Worm (Caenorhabditis elegans) whole organism, L1 larva: ENCODE measurements around the gene umps-1.
A peak's percentile ranks its signal among the peaks of the same experiment; 100 is the strongest.

Experiments
- C04F5.9 ChIP-seq: sonication (generic microtip); optimal IDR thresholded peaks from 2 replicates; lab custom pipeline; 2016; ENCODE audit warnings: missing genetic modification characterization, missing compliant biosample characterization
- C34B4.2 ChIP-seq: sonication (generic microtip); optimal IDR thresholded peaks from 2 replicates; lab custom pipeline; 2017; ENCODE audit warnings: mild to moderate bottlenecking, missing genetic modification characterization, missing compliant biosample characterization
- aly-2 ChIP-seq: fragments of 150-350 bp; optimal IDR thresholded peaks from 2 replicates; lab custom pipeline; 2014; ENCODE audit warnings: missing biosample characterization, missing genetic modification characterization
- blmp-1 ChIP-seq: fragments of 150-350 bp; optimal IDR thresholded peaks from 2 replicates; lab custom pipeline; 2014; ENCODE audit warnings: missing biosample characterization, missing genetic modification characterization
- ceh-63 ChIP-seq: fragments of 200-800 bp; sonication (Bioruptor generic); optimal IDR thresholded peaks from 2 replicates; lab custom pipeline; 2018; ENCODE audit warnings: mild to moderate bottlenecking, missing genetic modification characterization, missing compliant biosample characterization
- ceh-82 ChIP-seq, 3 experiments: fragments of 150-350 bp in 1 of 3; sonication (generic microtip) in 2 of 3; optimal IDR thresholded peaks; 2 replicates each; lab custom pipeline; 2014 to 2017; ENCODE audit warnings: missing biosample characterization in 3 of 3, missing genetic modification characterization in 3 of 3
- ceh-88 ChIP-seq: fragments of 200-800 bp; sonication (Bioruptor generic); IDR thresholded peaks from 2 replicates; pipeline ENCODE4 v1.3.6; 2022; ENCODE audit warnings: missing genetic modification characterization, missing compliant biosample characterization
- ces-1 ChIP-seq: fragments of 150-350 bp; optimal IDR thresholded peaks from 2 replicates; lab custom pipeline; 2014; ENCODE audit warnings: missing biosample characterization, missing genetic modification reagents, missing genetic modification characterization
- dpl-1 ChIP-seq, 3 experiments: fragments of 150-350 bp in 2 of 3; sonication (generic microtip) in 1 of 3; optimal IDR thresholded peaks; 2 replicates each; lab custom pipeline; 2014 to 2017; ENCODE audit warnings: missing biosample characterization in 3 of 3, missing genetic modification characterization in 3 of 3, missing genetic modification reagents in 3 of 3
- efl-1 ChIP-seq, 4 experiments: fragments of 150-350 bp; optimal IDR thresholded peaks in 3 of 4; peaks in 1 of 4; 1 replicate in 1 of 4; 2 replicates in 3 of 4; lab custom pipeline; 2014; ENCODE audit warnings: missing biosample characterization in 2 of 4, missing genetic modification characterization in 2 of 4, missing genetic modification reagents in 2 of 4
- egl-27 ChIP-seq, 2 experiments: fragments of 150-350 bp in 1 of 2; sonication (generic microtip); optimal IDR thresholded peaks; 3 replicates each; lab custom pipeline; 2017 to 2018; ENCODE audit warnings: missing biosample characterization in 2 of 2, missing genetic modification characterization in 2 of 2, missing genetic modification reagents in 2 of 2
- elt-2 ChIP-seq: sonication (generic microtip); optimal IDR thresholded peaks from 2 replicates; lab custom pipeline; 2016; ENCODE audit warnings: missing genetic modification characterization, mild to moderate bottlenecking, inconsistent platforms, missing compliant biosample characterization, missing genetic modification reagents
- elt-3 ChIP-seq, 6 experiments: fragments of 150-350 bp in 1 of 6; sonication (generic microtip); optimal IDR thresholded peaks; 2 replicates each; lab custom pipeline; 2017 to 2018; ENCODE audit warnings: missing biosample characterization in 6 of 6, missing genetic modification characterization in 6 of 6, inconsistent platforms in 1 of 6
- ets-5 ChIP-seq: fragments of 200-800 bp; sonication (Bioruptor generic); IDR thresholded peaks from 2 replicates; pipeline ENCODE4 v1.3.6; 2022; ENCODE audit warnings: missing genetic modification characterization, missing compliant biosample characterization
- fkh-10 ChIP-seq: sonication (generic microtip); optimal IDR thresholded peaks from 2 replicates; lab custom pipeline; 2017; ENCODE audit warnings: missing biosample characterization, missing genetic modification reagents, missing genetic modification characterization
- fkh-4 ChIP-seq: sonication (generic microtip); optimal IDR thresholded peaks from 2 replicates; lab custom pipeline; 2016; ENCODE audit warnings: missing compliant biosample characterization, missing genetic modification characterization, borderline replicate concordance
- fkh-8 ChIP-seq: sonication (generic microtip); optimal IDR thresholded peaks from 2 replicates; lab custom pipeline; 2016; ENCODE audit warnings: mild to moderate bottlenecking, missing genetic modification characterization, missing compliant biosample characterization
- fos-1 ChIP-seq: fragments of 150-350 bp; optimal IDR thresholded peaks from 2 replicates; lab custom pipeline; 2014; ENCODE audit warnings: missing biosample characterization, missing genetic modification characterization
- grh-1 ChIP-seq: fragments of 200-800 bp; sonication (Bioruptor generic); IDR thresholded peaks from 2 replicates; pipeline ENCODE4 v1.3.6; 2022; ENCODE audit warnings: missing genetic modification reagents, missing genetic modification characterization, missing compliant biosample characterization
- hlh-17 ChIP-seq: fragments of 200-800 bp; sonication (Bioruptor generic); optimal IDR thresholded peaks from 2 replicates; lab custom pipeline; 2018; ENCODE audit warnings: missing genetic modification characterization, mild to moderate bottlenecking, missing compliant biosample characterization, moderate library complexity, borderline replicate concordance
- isw-1 ChIP-seq: fragments of 200-800 bp; sonication (Bioruptor generic); IDR thresholded peaks from 2 replicates; pipeline ENCODE4 v1.3.6; 2022; ENCODE audit warnings: missing genetic modification characterization, missing compliant biosample characterization
- lin-14 ChIP-seq: fragments of 200-800 bp; sonication (Bioruptor generic); optimal IDR thresholded peaks from 2 replicates; lab custom pipeline; 2018; ENCODE audit warnings: mild to moderate bottlenecking, missing genetic modification characterization, moderate library complexity, missing compliant biosample characterization
- lin-35 ChIP-seq, 2 experiments: fragments of 150-350 bp; optimal IDR thresholded peaks; 2 replicates each; lab custom pipeline; 2014; ENCODE audit warnings: missing biosample characterization in 2 of 2, missing genetic modification characterization in 2 of 2, missing genetic modification reagents in 2 of 2
- lsy-2 ChIP-seq, 2 experiments: fragments of 150-350 bp; optimal IDR thresholded peaks; 2 replicates each; lab custom pipeline; 2014; ENCODE audit warnings: missing biosample characterization in 2 of 2, missing genetic modification characterization in 2 of 2
- mdl-1 ChIP-seq, 2 experiments: fragments of 150-350 bp; optimal IDR thresholded peaks; 2 replicates each; lab custom pipeline; 2014 to 2017; ENCODE audit warnings: missing biosample characterization in 2 of 2, missing genetic modification characterization in 2 of 2, inconsistent platforms in 1 of 2
- nhr-11 ChIP-seq: fragments of 150-350 bp; optimal IDR thresholded peaks from 2 replicates; lab custom pipeline; 2014; ENCODE audit warnings: missing biosample characterization, missing genetic modification characterization
- nhr-12 ChIP-seq: sonication (generic microtip); optimal IDR thresholded peaks from 2 replicates; lab custom pipeline; 2017; ENCODE audit warnings: missing biosample characterization, missing genetic modification characterization
- nhr-237 ChIP-seq: fragments of 150-350 bp; optimal IDR thresholded peaks from 2 replicates; lab custom pipeline; 2014; ENCODE audit warnings: missing biosample characterization, missing genetic modification characterization
- nhr-47 ChIP-seq: sonication (generic microtip); optimal IDR thresholded peaks from 2 replicates; lab custom pipeline; 2016; ENCODE audit warnings: mild to moderate bottlenecking, missing genetic modification characterization, moderate library complexity, missing compliant biosample characterization
- nhr-71 ChIP-seq: sonication (generic microtip); optimal IDR thresholded peaks from 2 replicates; lab custom pipeline; 2016; ENCODE audit warnings: mild to moderate bottlenecking, missing genetic modification characterization, moderate library complexity, missing compliant biosample characterization
- nhr-76 ChIP-seq: sonication (generic microtip); optimal IDR thresholded peaks from 2 replicates; lab custom pipeline; 2017; ENCODE audit warnings: missing biosample characterization, missing genetic modification characterization
- nhr-77 ChIP-seq: fragments of 150-350 bp; optimal IDR thresholded peaks from 2 replicates; lab custom pipeline; 2014; ENCODE audit warnings: missing biosample characterization, missing genetic modification characterization
- pqm-1 ChIP-seq: sonication (generic microtip); optimal IDR thresholded peaks from 3 replicates; lab custom pipeline; 2017; ENCODE audit warnings: missing biosample characterization, missing genetic modification characterization
- rnt-1 ChIP-seq: sonication (generic microtip); optimal IDR thresholded peaks from 2 replicates; lab custom pipeline; 2016; ENCODE audit warnings: mild to moderate bottlenecking, missing genetic modification characterization, moderate library complexity, missing compliant biosample characterization
- snu-23 ChIP-seq: sonication (generic microtip); optimal IDR thresholded peaks from 2 replicates; lab custom pipeline; 2016; ENCODE audit warnings: missing genetic modification characterization, missing compliant biosample characterization
- sox-4 ChIP-seq: sonication (generic microtip); optimal IDR thresholded peaks from 2 replicates; lab custom pipeline; 2016; ENCODE audit warnings: missing genetic modification characterization, missing compliant biosample characterization
- sptf-1 ChIP-seq: fragments of 150-350 bp; optimal IDR thresholded peaks from 2 replicates; lab custom pipeline; 2014; ENCODE audit warnings: missing biosample characterization, missing genetic modification characterization
- tbx-2 ChIP-seq: sonication (generic microtip); optimal IDR thresholded peaks from 2 replicates; lab custom pipeline; 2016; ENCODE audit warnings: missing genetic modification characterization, missing compliant biosample characterization
- unc-130 ChIP-seq: fragments of 150-350 bp; optimal IDR thresholded peaks from 2 replicates; lab custom pipeline; 2017; ENCODE audit warnings: missing biosample characterization, missing genetic modification characterization, inconsistent platforms
- unc-30 ChIP-seq: sonication (generic microtip); optimal IDR thresholded peaks from 2 replicates; lab custom pipeline; 2017; ENCODE audit warnings: missing biosample characterization, missing genetic modification characterization
- unc-86 ChIP-seq: sonication (generic microtip); optimal IDR thresholded peaks from 2 replicates; lab custom pipeline; 2016; ENCODE audit warnings: missing genetic modification characterization, missing compliant biosample characterization
- vab-15 ChIP-seq: sonication (generic microtip); optimal IDR thresholded peaks from 2 replicates; lab custom pipeline; 2017; ENCODE audit warnings: missing genotype, mild to moderate bottlenecking, missing genetic modification characterization, missing compliant biosample characterization
- xbp-1 ChIP-seq: sonication (generic microtip); optimal IDR thresholded peaks from 2 replicates; lab custom pipeline; 2016; ENCODE audit warnings: missing genetic modification characterization, missing compliant biosample characterization
- zip-4 ChIP-seq: fragments of 200-800 bp; sonication (Bioruptor generic); optimal IDR thresholded peaks from 2 replicates; lab custom pipeline; 2018; ENCODE audit warnings: mild to moderate bottlenecking, missing genetic modification characterization, moderate library complexity, missing compliant biosample characterization
- ztf-11 ChIP-seq, 2 experiments: sonication (generic microtip); optimal IDR thresholded peaks; 2 replicates each; lab custom pipeline; 2016 to 2017; ENCODE audit warnings: missing genetic modification characterization in 2 of 2, missing biosample characterization in 1 of 2, missing compliant biosample characterization in 1 of 2

The umps-1 gene

DNA sequence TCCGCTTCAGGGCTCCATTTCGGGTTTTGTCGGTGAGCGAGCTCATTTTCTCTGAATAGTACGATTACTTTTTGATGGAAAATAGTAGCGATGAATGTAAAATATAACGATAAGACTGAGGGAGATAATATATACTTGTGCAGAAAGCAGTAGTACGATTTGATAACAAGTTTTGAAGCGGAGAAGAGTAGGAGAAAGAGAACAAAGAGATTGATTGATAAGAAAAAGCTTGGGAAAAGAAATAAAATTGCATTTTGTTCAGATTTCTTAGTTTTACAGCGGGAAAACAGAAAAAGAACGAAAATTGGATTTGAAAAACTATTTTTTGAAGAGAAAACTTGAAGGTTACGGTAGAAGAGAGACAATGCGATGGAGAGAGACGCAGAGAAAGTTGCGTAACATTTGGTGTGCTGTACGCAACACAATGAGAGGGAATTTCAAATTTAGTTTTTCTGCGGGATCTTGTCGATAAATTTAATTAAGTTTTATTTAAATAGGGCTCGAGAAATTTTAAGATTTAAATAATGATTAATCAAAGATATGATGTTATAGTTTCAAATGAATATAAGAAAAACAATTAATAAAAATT lies at the start of gene umps-1 (continued):
- TF ChIP-seq ces-1 (GFP tag; lab: Kevin White, UChicago) (no peak), egl-27 (tag; optimal IDR thresholded peaks at IDR 0.05; lab: Kevin White, UChicago) (no peak), C04F5.9 (tag; lab: Kevin White, UChicago) (peak; percentile 76), ceh-88 (no peak), nhr-237 (peak; percentile 58), nhr-77 (peak; percentile 70), nhr-47 (tag; lab: Kevin White, UChicago) (peak; percentile 84), fkh-4 (tag; lab: Kevin White, UChicago) (no peak), ceh-82 (tag; optimal IDR thresholded peaks at IDR 0.05; lab: Kevin White, UChicago) (peak; percentile 31 to 62 (median 48)), fkh-10 (no peak), xbp-1 (peak; percentile 76), blmp-1 (peak; percentile 81), zip-4 (GFP tag; lab: Kevin White, UChicago) (peak; percentile 64), ets-5 (GFP tag; lab: Robert Waterston, UW) (no peak), dpl-1 (GFP tag; optimal IDR thresholded peaks at IDR 0.05; lab: Kevin White, UChicago) (peak; percentile 97 to 99 (median 98)), nhr-11 (tag; lab: Kevin White, UChicago) (no peak), tbx-2 (tag; lab: Kevin White, UChicago) (peak; percentile 82), isw-1 (GFP tag; lab: Robert Waterston, UW) (peak; percentile 56), nhr-76 (tag; lab: Kevin White, UChicago) (no peak), fkh-8 (tag; lab: Kevin White, UChicago) (no peak), aly-2 (peak; percentile 72), elt-2 (tag; lab: Kevin White, UChicago) (peak; percentile 31), grh-1 (GFP tag; lab: Robert Waterston, UW) (peak; percentile 68), lin-14 (GFP tag; lab: Kevin White, UChicago) (no peak), sox-4 (tag; lab: Kevin White, UChicago) (no peak), efl-1 (optimal IDR thresholded peaks at IDR 0.05; lab: Kevin White, UChicago) (peak; percentile 99), efl-1 (GFP tag; optimal IDR thresholded peaks at IDR 0.05 in 1 of 2; lab: Kevin White, UChicago) (peak; percentile 98 to 100), unc-30 (tag; lab: Kevin White, UChicago) (no peak), mdl-1 (tag; optimal IDR thresholded peaks at IDR 0.05; lab: Kevin White, UChicago) (peak in 1 of 2 experiments; percentile 63), nhr-12 (no peak), C34B4.2 (tag; lab: Kevin White, UChicago) (no peak), hlh-17 (GFP tag; lab: Kevin White, UChicago) (no peak)

DNA sequence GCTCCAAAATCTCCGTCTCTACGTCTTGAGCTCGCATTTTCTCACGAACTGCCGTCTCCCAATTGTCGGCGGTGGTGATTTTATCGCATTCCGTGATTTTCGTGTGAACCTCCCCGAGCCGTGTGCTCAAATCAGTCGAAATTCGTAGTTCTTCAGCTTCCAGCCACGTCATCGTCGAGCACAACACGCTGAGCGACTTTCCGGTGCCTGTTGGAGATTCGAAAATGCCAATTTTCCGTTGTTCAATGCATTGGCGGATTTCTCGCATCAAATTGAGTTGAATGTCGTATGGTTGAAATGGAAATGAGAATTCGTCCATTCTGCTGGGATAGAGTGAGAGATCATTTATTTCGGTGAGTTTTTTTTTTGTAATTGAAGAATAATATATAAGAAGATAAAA lies 47.5 kb upstream of the umps-1 start, which contains the start of the genes M03C11.3 and chl-1:
Gene M03C11.3, plus strand, starts transcription at position 153 of the 400 bp plus-strand sequence.
Gene chl-1, minus strand, starts transcription at position 323 of the 400 bp plus-strand sequence.
- TF ChIP-seq efl-1 (optimal IDR thresholded peaks at IDR 0.05; lab: Kevin White, UChicago) (no peak), efl-1 (GFP tag; optimal IDR thresholded peaks at IDR 0.05 in 1 of 2; lab: Kevin White, UChicago) (peak in 1 of 2 experiments; percentile 91), nhr-47 (tag; lab: Kevin White, UChicago) (no peak)
- TF ChIP-seq, all 84 proteins: peak for 1

DNA sequence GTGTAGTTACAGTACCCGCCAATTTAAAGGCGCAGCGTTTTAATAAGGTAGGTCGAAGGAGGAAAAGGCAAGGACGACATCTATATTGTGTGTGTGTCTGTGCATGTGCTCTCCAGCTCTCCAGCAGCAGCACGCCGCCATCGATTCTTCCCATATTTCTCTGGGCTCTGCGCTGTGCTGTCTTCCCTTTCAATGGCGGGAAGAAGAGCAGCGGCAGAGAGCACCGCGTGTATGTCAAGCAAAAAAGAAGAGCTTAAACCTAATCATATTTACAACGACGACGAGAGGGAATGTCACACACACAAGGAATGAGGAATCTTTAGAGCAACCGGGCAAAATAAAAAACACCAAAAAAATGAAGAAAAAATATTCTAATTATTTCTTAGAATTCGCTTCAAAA lies 41.5 kb upstream of the umps-1 start:
- TF ChIP-seq fos-1 (tag; lab: Kevin White, UChicago), result no peak
- TF ChIP-seq dpl-1 (GFP tag; optimal IDR thresholded peaks at IDR 0.05; lab: Kevin White, UChicago), result peak in 1 of 3 experiments; percentile 49
- no peak for TF ChIP-seq rnt-1
- TF ChIP-seq lsy-2 (tag; optimal IDR thresholded peaks at IDR 0.05; lab: Kevin White, UChicago), result peak in 1 of 2 experiments; percentile 58
- no peak for TF ChIP-seq ztf-11 (tag; optimal IDR thresholded peaks at IDR 0.05; lab: Kevin White, UChicago)
- peak; percentile 24 for TF ChIP-seq snu-23 (GFP tag; lab: Kevin White, UChicago)
- TF ChIP-seq fkh-10, result peak; percentile 29
- TF ChIP-seq hlh-17 (GFP tag; lab: Kevin White, UChicago), result no peak
- TF ChIP-seq nhr-71 (tag; lab: Kevin White, UChicago), result peak; percentile 35
- no peak for TF ChIP-seq unc-130
- TF ChIP-seq ceh-82 (tag; optimal IDR thresholded peaks at IDR 0.05; lab: Kevin White, UChicago), result peak in 2 of 3 experiments; percentile 15 to 64
- no peak for TF ChIP-seq pqm-1
- TF ChIP-seq ceh-63 (GFP tag; lab: Kevin White, UChicago), result no peak
- peak in 1 of 2 experiments; percentile 34 for TF ChIP-seq lin-35 (GFP tag; optimal IDR thresholded peaks at IDR 0.05; lab: Kevin White, UChicago)
- peak; percentile 33 for TF ChIP-seq nhr-47 (tag; lab: Kevin White, UChicago)
- no peak for TF ChIP-seq sptf-1 (tag; lab: Kevin White, UChicago)
- TF ChIP-seq efl-1 (optimal IDR thresholded peaks at IDR 0.05; lab: Kevin White, UChicago), result peak; percentile 15 to 35
- TF ChIP-seq efl-1 (GFP tag; optimal IDR thresholded peaks at IDR 0.05 in 1 of 2; lab: Kevin White, UChicago), result no peak
- peak; percentile 79 for TF ChIP-seq lin-14 (GFP tag; lab: Kevin White, UChicago)
- TF ChIP-seq egl-27 (tag; optimal IDR thresholded peaks at IDR 0.05; lab: Kevin White, UChicago), result no peak
- no peak for TF ChIP-seq zip-4 (GFP tag; lab: Kevin White, UChicago)
- TF ChIP-seq elt-3 (tag; optimal IDR thresholded peaks at IDR 0.05; lab: Kevin White, UChicago), result no peak
- peak; percentile 18 for TF ChIP-seq fkh-8 (tag; lab: Kevin White, UChicago)
- no peak for TF ChIP-seq vab-15 (tag; lab: Kevin White, UChicago)
- no peak for TF ChIP-seq C34B4.2 (tag; lab: Kevin White, UChicago)
- TF ChIP-seq unc-86 (tag; lab: Kevin White, UChicago), result peak; percentile 20
